Fruit fly (Drosophila melanogaster): ENCODE data around the gene fz2.

fz2 gene

dm6 chr3L:19140084-19141011 is 94.8 kb downstream of the fz2 start (continued):
- TF ChIP-seq CG32767 (GFP tag; IDR thresholded peaks at IDR 0.05) = no peak
- no peak for TF ChIP-seq z (GFP tag; IDR thresholded peaks at IDR 0.05)
- TF ChIP-seq ara (GFP tag; IDR thresholded peaks at IDR 0.05) = no peak
- TF ChIP-seq Xbp1 (GFP tag; optimal IDR thresholded peaks at IDR 0.05) = no peak
- TF ChIP-seq Lim3 (GFP tag; IDR thresholded peaks at IDR 0.05) = no peak
- TF ChIP-seq nerfin-2 (GFP tag; IDR thresholded peaks at IDR 0.05; ENCODE audit: partially characterized antibody) = no peak
- TF ChIP-seq bab2 (GFP tag; optimal IDR thresholded peaks at IDR 0.05) = no peak
- no peak for TF ChIP-seq sc (optimal IDR thresholded peaks at IDR 0.05)
- TF ChIP-seq sc (GFP tag; optimal IDR thresholded peaks at IDR 0.05) = no peak
- TF ChIP-seq stwl (tag; optimal IDR thresholded peaks at IDR 0.05) = peak; percentile 83
- no peak for TF ChIP-seq nom (GFP tag; optimal IDR thresholded peaks at IDR 0.05)
- peak; percentile 29 for TF ChIP-seq CG10267 (tag; optimal IDR thresholded peaks at IDR 0.05)
- TF ChIP-seq CG12236 (GFP tag; optimal IDR thresholded peaks at IDR 0.05) = no peak
- no peak for TF ChIP-seq B-H1 (GFP tag; IDR thresholded peaks at IDR 0.05)
- TF ChIP-seq Dad (GFP tag; optimal IDR thresholded peaks at IDR 0.05) = no peak
- TF ChIP-seq CG11247 (GFP tag; IDR thresholded peaks at IDR 0.05) = no peak
- no peak for TF ChIP-seq crc (GFP tag; optimal IDR thresholded peaks at IDR 0.05)
- no peak for TF ChIP-seq emc (GFP tag; optimal IDR thresholded peaks at IDR 0.05)
- no peak for TF ChIP-seq tio (GFP tag; optimal IDR thresholded peaks at IDR 0.05)
- TF ChIP-seq sqz (GFP tag; optimal IDR thresholded peaks at IDR 0.05) = no peak
- TF ChIP-seq ci (GFP tag; IDR thresholded peaks at IDR 0.05) = no peak; the same call in 1 of the 3 replicates
- TF ChIP-seq rib (GFP tag; IDR thresholded peaks at IDR 0.05) = no peak
- no peak for TF ChIP-seq Ravus (GFP tag; IDR thresholded peaks at IDR 0.05)
- no peak for TF ChIP-seq ttk (GFP tag; IDR thresholded peaks at IDR 0.05)
- no peak for TF ChIP-seq Awh (GFP tag; IDR thresholded peaks at IDR 0.05)
- TF ChIP-seq en (GFP tag; optimal IDR thresholded peaks at IDR 0.05) = no peak
- no peak for TF ChIP-seq NfI (GFP tag; optimal IDR thresholded peaks at IDR 0.05)
- no peak for TF ChIP-seq D19A (tag; optimal IDR thresholded peaks at IDR 0.05)
- no peak for TF ChIP-seq CG4854 (GFP tag; optimal IDR thresholded peaks at IDR 0.05)
- TF ChIP-seq Dp (GFP tag; optimal IDR thresholded peaks at IDR 0.05) = peak; percentile 61
- TF ChIP-seq zfh1 (GFP tag; IDR thresholded peaks at IDR 0.05) = no peak
- TF ChIP-seq Ssrp (tag; optimal IDR thresholded peaks at IDR 0.05) = peak; percentile 15
- TF ChIP-seq CG9932 (GFP tag; IDR thresholded peaks at IDR 0.05) = no peak
- TF ChIP-seq CG18011 (GFP tag; optimal IDR thresholded peaks at IDR 0.05) = no peak
- no peak for TF ChIP-seq abd-A (tag; optimal IDR thresholded peaks at IDR 0.05)
- no peak for TF ChIP-seq zen (tag; optimal IDR thresholded peaks at IDR 0.05)
- TF ChIP-seq Pdp1 (GFP tag; optimal IDR thresholded peaks at IDR 0.05) = peak in 1 of 2 experiments; percentile 9
- TF ChIP-seq Six4 (GFP tag; optimal IDR thresholded peaks at IDR 0.05) = no peak
- peak; percentile 66 for TF ChIP-seq sens (GFP tag)
- no peak for TF ChIP-seq ranshi (GFP tag; IDR thresholded peaks at IDR 0.05)
- no peak for TF ChIP-seq CG14860 (GFP tag; IDR thresholded peaks at IDR 0.05; ENCODE audit: partially characterized antibody)
- TF ChIP-seq wdn (GFP tag; IDR thresholded peaks at IDR 0.05) = no peak
- peak; percentile 69 for TF ChIP-seq HmgZ (tag; optimal IDR thresholded peaks at IDR 0.05)
- no peak for TF ChIP-seq bbx (GFP tag; IDR thresholded peaks at IDR 0.05; ENCODE audit: partially characterized antibody)
- TF ChIP-seq fd96Cb (tag; optimal IDR thresholded peaks at IDR 0.05) = no peak
- peak; percentile 16 for TF ChIP-seq CG15601 (tag; optimal IDR thresholded peaks at IDR 0.05)
- no peak for TF ChIP-seq CG13123 (GFP tag; optimal IDR thresholded peaks at IDR 0.05)
- TF ChIP-seq btn (GFP tag; optimal IDR thresholded peaks at IDR 0.05) = no peak
- TF ChIP-seq Xrp1 (GFP tag; IDR thresholded peaks at IDR 0.05) = no peak
- TF ChIP-seq CG7786 (GFP tag; optimal IDR thresholded peaks at IDR 0.05) = no peak
